Fruit fly (Drosophila melanogaster): ENCODE results near the gene ntc.

ntc gene

DNA sequence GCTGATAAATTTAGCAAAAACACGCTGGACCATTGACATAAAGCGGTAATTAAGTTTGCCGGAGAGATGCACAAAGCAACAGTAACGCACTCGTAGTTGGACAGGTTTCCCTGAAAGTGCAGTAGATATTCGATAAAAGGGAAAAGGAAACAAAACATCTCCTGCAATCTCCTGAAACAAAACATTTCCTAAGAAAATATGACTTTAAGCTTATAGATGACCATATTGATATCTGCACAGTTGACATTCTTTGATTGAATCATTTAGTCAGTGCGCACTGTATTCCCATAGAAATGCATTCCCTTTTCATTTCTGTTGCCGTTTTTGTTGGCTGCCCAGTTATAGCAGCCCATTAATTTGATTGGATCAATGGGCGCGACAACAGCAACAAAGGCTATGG lies 46.6 kb upstream of the ntc start (continued):
- TF ChIP-seq prd (optimal IDR thresholded peaks at IDR 0.05) (no peak), prd (GFP tag; IDR thresholded peaks at IDR 0.05) (peak; percentile 76; the same call in 2 of the 3 replicates), ham (GFP tag; IDR thresholded peaks at IDR 0.05) (no peak), CG18476 (GFP tag; optimal IDR thresholded peaks at IDR 0.05) (no peak), ara (GFP tag; IDR thresholded peaks at IDR 0.05) (peak; percentile 70), ewg (GFP tag; optimal IDR thresholded peaks at IDR 0.05) (peak; percentile 69), nmo (GFP tag; optimal IDR thresholded peaks at IDR 0.05) (peak; percentile 74), CG10654 (GFP tag; optimal IDR thresholded peaks at IDR 0.05) (no peak), Atf3 (GFP tag; optimal IDR thresholded peaks at IDR 0.05) (peak; percentile 21), Neu2 (GFP tag; optimal IDR thresholded peaks at IDR 0.05; ENCODE audit: borderline replicate concordance) (no peak), chn (GFP tag; optimal IDR thresholded peaks at IDR 0.05) (peak; percentile 48), az2 (GFP tag; optimal IDR thresholded peaks at IDR 0.05) (peak; percentile 80), CG9797 (GFP tag; optimal IDR thresholded peaks at IDR 0.05) (no peak), cato (GFP tag; optimal IDR thresholded peaks at IDR 0.05; ENCODE audit: borderline replicate concordance) (peak; percentile 18), HLH3B (GFP tag; IDR thresholded peaks at IDR 0.05) (peak; percentile 60), gsb-n (tag; optimal IDR thresholded peaks at IDR 0.05) (peak; percentile 62), vfl (GFP tag; optimal IDR thresholded peaks at IDR 0.05) (no peak), Mes4 (GFP tag; optimal IDR thresholded peaks at IDR 0.05) (peak; percentile 55), salm (tag; optimal IDR thresholded peaks at IDR 0.05) (peak; percentile 41), B-H1 (GFP tag; IDR thresholded peaks at IDR 0.05) (no peak), CG18599 (GFP tag; optimal IDR thresholded peaks at IDR 0.05) (no peak), CG16779 (GFP tag; IDR thresholded peaks at IDR 0.05) (no peak), Awh (GFP tag; IDR thresholded peaks at IDR 0.05) (peak; percentile 90), gcm (GFP tag; optimal IDR thresholded peaks at IDR 0.05) (peak; percentile 34), sc (optimal IDR thresholded peaks at IDR 0.05) (no peak), sc (GFP tag; optimal IDR thresholded peaks at IDR 0.05) (peak; percentile 55), schlank (tag; optimal IDR thresholded peaks at IDR 0.05) (no peak), D (optimal IDR thresholded peaks at IDR 0.05) (no peak), D (GFP tag; optimal IDR thresholded peaks at IDR 0.05) (peak; percentile 28), al (GFP tag; IDR thresholded peaks at IDR 0.05) (no peak), tup (GFP tag; optimal IDR thresholded peaks at IDR 0.05) (peak; percentile 42), wor (GFP tag; IDR thresholded peaks at IDR 0.05) (peak; percentile 56), CG34422 (GFP tag; IDR thresholded peaks at IDR 0.05) (peak; percentile 13; the same call in 2 of the 3 replicates), CG15269 (tag; optimal IDR thresholded peaks at IDR 0.05) (peak; percentile 43), CG4707 (GFP tag; optimal IDR thresholded peaks at IDR 0.05) (peak; percentile 61), CG9817 (tag; optimal IDR thresholded peaks at IDR 0.05) (peak; percentile 10), sim (GFP tag; IDR thresholded peaks at IDR 0.05) (0 out of 2 replicates have a peak, but pooled peaks have one; percentile 33), Chrac-16 (GFP tag; optimal IDR thresholded peaks at IDR 0.05) (peak; percentile 66), Rx (GFP tag; IDR thresholded peaks at IDR 0.05) (peak; percentile 49; the same call in 1 of the 2 replicates), CG9215 (GFP tag; IDR thresholded peaks at IDR 0.05) (peak; percentile 34; the same call in 1 of the 2 replicates), fd102C (GFP tag; optimal IDR thresholded peaks at IDR 0.05) (peak; percentile 32), CG1832 (GFP tag; optimal IDR thresholded peaks at IDR 0.05) (no peak), Lpt (GFP tag; optimal IDR thresholded peaks at IDR 0.05) (no peak), HmgZ (tag; optimal IDR thresholded peaks at IDR 0.05) (no peak), Ptx1 (GFP tag; IDR thresholded peaks at IDR 0.05) (peak; percentile 36; the same call in 1 of the 2 replicates), CG2889 (GFP tag; IDR thresholded peaks at IDR 0.05) (no peak), HLH4C (GFP tag; IDR thresholded peaks at IDR 0.05; ENCODE audit: partially characterized antibody) (no peak), H15 (GFP tag; IDR thresholded peaks at IDR 0.05) (peak; percentile 49; the same call in 1 of the 3 replicates), CG17186 (GFP tag; optimal IDR thresholded peaks at IDR 0.05) (no peak), CG12769 (tag; optimal IDR thresholded peaks at IDR 0.05) (peak; percentile 39), CG33213 (GFP tag; optimal IDR thresholded peaks at IDR 0.05) (no peak), h (optimal IDR thresholded peaks at IDR 0.05) (no peak)
